Worm (Caenorhabditis elegans): ENCODE results near the gene unc-3.

unc-3 gene

DNA sequence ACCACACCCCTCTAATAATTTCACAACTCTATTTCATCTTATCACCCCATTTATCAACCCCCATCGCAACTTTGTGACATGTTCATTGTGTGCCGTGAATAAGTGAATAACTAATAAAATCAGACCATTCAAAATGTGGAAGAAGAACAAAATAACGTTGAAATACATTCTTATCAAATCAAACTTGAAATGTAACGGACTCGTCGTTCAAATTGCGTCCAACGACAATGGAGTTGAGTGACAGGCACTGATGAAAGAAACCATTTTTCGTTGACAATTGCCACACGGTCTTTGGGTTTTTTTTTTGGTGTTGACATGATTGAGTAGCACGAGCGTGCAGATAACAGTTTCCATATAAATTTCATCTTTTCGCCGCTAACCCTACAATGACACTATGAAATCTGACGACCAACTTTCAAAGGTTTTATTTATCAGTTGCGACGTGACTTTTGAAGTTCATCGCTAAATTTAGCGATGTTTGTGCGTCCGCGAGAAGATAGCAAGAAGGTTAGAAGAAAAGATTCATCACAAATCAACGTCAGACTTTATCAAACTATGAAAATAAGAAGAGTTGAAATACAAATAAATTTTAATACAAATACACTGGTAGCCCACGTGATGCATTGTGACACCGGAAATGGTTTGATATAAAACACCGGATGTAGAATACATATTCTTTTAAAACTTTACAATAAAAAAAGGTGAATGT is 10.2 kb downstream of the unc-3 start:
- peak; percentile 81 for TF ChIP-seq pqm-1 (tag; optimal IDR thresholded peaks at IDR 0.05)
- TF ChIP-seq nhr-42 (GFP tag; IDR thresholded peaks at IDR 0.05) = no peak
- peak; percentile 39 for TF ChIP-seq gei-8 (GFP tag; optimal IDR thresholded peaks at IDR 0.05)
- TF ChIP-seq nhr-102 (tag; optimal IDR thresholded peaks at IDR 0.05) = peak; percentile 80
- TF ChIP-seq mdl-1 (tag; optimal IDR thresholded peaks at IDR 0.05) = peak in 1 of 2 experiments; percentile 65
- TF ChIP-seq ztf-11 (tag; optimal IDR thresholded peaks at IDR 0.05) = no peak
- TF ChIP-seq ceh-20 (GFP tag; IDR thresholded peaks at IDR 0.05) = peak; percentile 56; the same call in 1 of the 2 replicates
- TF ChIP-seq hif-1 (tag; optimal IDR thresholded peaks at IDR 0.05) = peak in 1 of 2 experiments; percentile 71
- peak in 1 of 2 experiments; percentile 67 for TF ChIP-seq unc-62 (GFP tag; optimal IDR thresholded peaks at IDR 0.05 in 1 of 2)
- no peak for TF ChIP-seq unc-62 (tag; optimal IDR thresholded peaks at IDR 0.05)
- no peak for TF ChIP-seq jun-1 (tag; optimal IDR thresholded peaks at IDR 0.05)
- peak; percentile 81 for TF ChIP-seq nhr-28 (tag; optimal IDR thresholded peaks at IDR 0.05)
- no peak for TF ChIP-seq ctbp-1 (GFP tag; IDR thresholded peaks at IDR 0.05)
- TF ChIP-seq nhr-48 (tag; optimal IDR thresholded peaks at IDR 0.05) = peak; percentile 92
- TF ChIP-seq aha-1 (tag) = peak; percentile 98
- no peak for TF ChIP-seq unc-130 (GFP tag; optimal IDR thresholded peaks at IDR 0.05)
- TF ChIP-seq saeg-2 (GFP tag; IDR thresholded peaks at IDR 0.05) = 0 out of 2 replicates have a peak, but pooled peaks have one; percentile 16
- TF ChIP-seq php-3 (GFP tag; IDR thresholded peaks at IDR 0.05) = peak; percentile 86
- TF ChIP-seq Y75B8A.6 (GFP tag; IDR thresholded peaks at IDR 0.05) = no peak
- peak; percentile 30 for TF ChIP-seq T20F7.1 (GFP tag; optimal IDR thresholded peaks at IDR 0.05)
- TF ChIP-seq hlh-11 (tag; optimal IDR thresholded peaks at IDR 0.05) = peak; percentile 87
- TF ChIP-seq lsy-2 (tag; optimal IDR thresholded peaks at IDR 0.05) = no peak
- 0 out of 2 replicates have a peak, but pooled peaks have one; percentile 39 for TF ChIP-seq pha-4 (GFP tag; IDR thresholded peaks at IDR 0.05)
- TF ChIP-seq pha-4 (tag; optimal IDR thresholded peaks at IDR 0.05) = no peak
- TF ChIP-seq daf-16 (GFP tag; optimal IDR thresholded peaks at IDR 0.05) = peak in 1 of 2 experiments; percentile 59
- peak; percentile 77 for TF ChIP-seq daf-16 (tag; optimal IDR thresholded peaks at IDR 0.05)
- no peak for TF ChIP-seq arid-1 (GFP tag; conservative IDR thresholded peaks at IDR 0.05)
- peak; percentile 93 for TF ChIP-seq tra-1 (GFP tag; IDR thresholded peaks at IDR 0.05)
- no peak for TF ChIP-seq lir-3 (tag; optimal IDR thresholded peaks at IDR 0.05)
- no peak for TF ChIP-seq nhr-111 (GFP tag; optimal IDR thresholded peaks at IDR 0.05)
- TF ChIP-seq dve-1 (tag; optimal IDR thresholded peaks at IDR 0.05; ENCODE audit: insufficient read depth) = peak; percentile 70
- peak; percentile 29 for TF ChIP-seq hlh-30 (tag; optimal IDR thresholded peaks at IDR 0.05; ENCODE audit: insufficient read depth)
- no peak for TF ChIP-seq cey-2 (tag; optimal IDR thresholded peaks at IDR 0.05; ENCODE audit: borderline replicate concordance, insufficient read depth)
- TF ChIP-seq nhr-10 (tag; optimal IDR thresholded peaks at IDR 0.05) = no peak
- TF ChIP-seq zip-2 (tag; optimal IDR thresholded peaks at IDR 0.05) = no peak
- TF ChIP-seq sdz-12 (GFP tag; optimal IDR thresholded peaks at IDR 0.05) = no peak
- 0 out of 2 replicates have a peak, but pooled peaks have one; percentile 11 for TF ChIP-seq T26A8.4 (GFP tag; IDR thresholded peaks at IDR 0.05)
- TF ChIP-seq dmd-6 (GFP tag; IDR thresholded peaks at IDR 0.05) = peak; percentile 95
- no peak for TF ChIP-seq dmd-9 (GFP tag; IDR thresholded peaks at IDR 0.05)

DNA sequence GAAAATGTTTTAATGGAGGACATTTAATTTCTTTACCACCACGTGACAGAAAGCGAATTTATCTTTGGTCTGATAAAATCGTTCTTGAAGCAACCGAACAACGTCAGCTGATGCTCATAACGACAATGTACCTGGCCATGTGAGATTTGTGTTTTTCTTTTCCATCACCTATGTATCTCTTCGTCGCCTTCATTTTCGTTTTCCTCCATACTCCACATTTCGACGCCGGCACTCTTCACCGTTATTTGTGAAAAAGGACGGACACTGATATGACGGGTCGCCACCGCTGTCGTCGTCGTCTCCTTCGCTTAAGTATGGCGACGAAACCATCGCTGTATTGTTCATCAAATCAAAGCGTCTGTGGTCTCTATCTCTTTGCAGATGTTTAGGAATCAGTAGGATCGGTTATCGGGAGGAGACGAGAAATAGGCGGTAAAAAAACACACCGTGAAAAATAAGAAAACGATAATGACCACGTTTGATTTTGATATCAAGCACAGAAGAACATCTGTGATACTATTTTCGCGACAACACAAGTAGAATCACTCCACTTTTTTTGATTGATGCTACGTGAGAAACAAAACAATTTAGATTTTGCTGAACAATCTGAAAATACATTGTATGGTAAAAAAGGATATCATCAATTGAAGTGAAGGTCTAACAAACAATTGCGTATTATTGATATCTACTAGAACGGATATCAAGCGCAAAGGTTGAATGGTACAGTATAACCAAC is 13.7 kb downstream of the unc-3 start:
- TF ChIP-seq php-3 (GFP tag; IDR thresholded peaks at IDR 0.05) = peak; percentile 40; the same call in 1 of the 2 replicates
- no peak for TF ChIP-seq nhr-42 (GFP tag; IDR thresholded peaks at IDR 0.05)
- peak; percentile 82 for TF ChIP-seq hlh-11 (tag; optimal IDR thresholded peaks at IDR 0.05)
- no peak for TF ChIP-seq lin-1 (GFP tag; IDR thresholded peaks at IDR 0.05)
- TF ChIP-seq arid-1 (GFP tag; conservative IDR thresholded peaks at IDR 0.05) = no peak
- TF ChIP-seq ztf-11 (tag; optimal IDR thresholded peaks at IDR 0.05) = no peak
- TF ChIP-seq Y48G9A.11 (GFP tag; IDR thresholded peaks at IDR 0.05) = no peak
- no peak for TF ChIP-seq zip-11 (GFP tag; IDR thresholded peaks at IDR 0.05)
- peak; percentile 65 for TF ChIP-seq mxl-3 (GFP tag; optimal IDR thresholded peaks at IDR 0.05)
- peak; percentile 77 for TF ChIP-seq hlh-30 (tag; optimal IDR thresholded peaks at IDR 0.05; ENCODE audit: insufficient read depth)
- TF ChIP-seq tra-1 (GFP tag; IDR thresholded peaks at IDR 0.05) = 0 out of 2 replicates have a peak, but pooled peaks have one; percentile 35
- no peak for TF ChIP-seq R02D3.7 (tag; optimal IDR thresholded peaks at IDR 0.05)
- no peak for TF ChIP-seq attf-4 (tag; optimal IDR thresholded peaks at IDR 0.05)
- no peak for TF ChIP-seq daf-19 (GFP tag; conservative IDR thresholded peaks at IDR 0.05)
- TF ChIP-seq nhr-6 (tag; optimal IDR thresholded peaks at IDR 0.05) = no peak
- no peak for TF ChIP-seq daf-16 (GFP tag; optimal IDR thresholded peaks at IDR 0.05)
- peak; percentile 59 for TF ChIP-seq daf-16 (tag; optimal IDR thresholded peaks at IDR 0.05)
- TF ChIP-seq fkh-10 (GFP tag; optimal IDR thresholded peaks at IDR 0.05) = no peak
- peak; percentile 34 for TF ChIP-seq nhr-10 (tag; optimal IDR thresholded peaks at IDR 0.05)

All from whole organism, L4 larva.